Worm (Caenorhabditis elegans) whole organism, mixed stage, embryonic: ENCODE measurements around the gene clec-73.

Experiments used
- blmp-1 ChIP-seq: fragments of 150-350 bp; optimal IDR thresholded peaks from 2 replicates; lab custom pipeline; 2014; ENCODE audit warnings: missing biosample characterization, missing genetic modification characterization
- ham-2 ChIP-seq: fragments of 200-800 bp; sonication (Bioruptor generic); optimal IDR thresholded peaks from 2 replicates; lab custom pipeline; 2018; ENCODE audit warnings: mild to moderate bottlenecking, missing genetic modification characterization, missing compliant biosample characterization
- snpc-4 ChIP-seq: fragments of 150-350 bp; optimal IDR thresholded peaks from 2 replicates; lab custom pipeline; 2014; ENCODE audit warnings: missing biosample characterization, missing genetic modification characterization

- TF ChIP-seq ham-2 (GFP tag; lab: Kevin White, UChicago) (no peak), snpc-4 (tag; lab: Kevin White, UChicago) (no peak), blmp-1 (tag; lab: Kevin White, UChicago) (no peak)
Observed at ce11 chrIV:3956095-3956494, at the start of gene clec-73.
